Worm (Caenorhabditis elegans): ENCODE data around the gene ugt-60.

Gene ugt-60

DNA sequence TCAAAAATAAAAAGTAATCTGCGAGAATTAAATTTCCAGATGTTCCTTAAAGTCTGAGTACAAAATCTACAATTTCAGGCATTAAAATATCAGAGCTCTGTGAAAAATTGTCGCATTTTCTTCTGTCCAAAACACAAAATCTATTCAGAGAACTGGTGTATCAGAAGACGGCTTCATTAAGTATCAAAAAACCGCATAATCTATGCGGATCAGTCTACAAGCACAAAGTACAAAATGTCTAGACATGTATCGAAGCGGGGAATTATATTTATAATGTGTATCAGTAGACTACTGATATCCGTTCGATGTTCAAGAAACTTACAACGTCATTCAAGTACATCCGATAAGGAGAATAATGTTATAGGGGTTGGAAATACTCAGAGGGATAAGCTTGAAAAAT is 9.3 kb downstream of the ugt-60 start:
- TF ChIP-seq W03F9.2 (tag; optimal IDR thresholded peaks at IDR 0.05) (no peak), him-1 (tag; optimal IDR thresholded peaks at IDR 0.05) (no peak), dao-5 (tag; optimal IDR thresholded peaks at IDR 0.05) (no peak)

DNA sequence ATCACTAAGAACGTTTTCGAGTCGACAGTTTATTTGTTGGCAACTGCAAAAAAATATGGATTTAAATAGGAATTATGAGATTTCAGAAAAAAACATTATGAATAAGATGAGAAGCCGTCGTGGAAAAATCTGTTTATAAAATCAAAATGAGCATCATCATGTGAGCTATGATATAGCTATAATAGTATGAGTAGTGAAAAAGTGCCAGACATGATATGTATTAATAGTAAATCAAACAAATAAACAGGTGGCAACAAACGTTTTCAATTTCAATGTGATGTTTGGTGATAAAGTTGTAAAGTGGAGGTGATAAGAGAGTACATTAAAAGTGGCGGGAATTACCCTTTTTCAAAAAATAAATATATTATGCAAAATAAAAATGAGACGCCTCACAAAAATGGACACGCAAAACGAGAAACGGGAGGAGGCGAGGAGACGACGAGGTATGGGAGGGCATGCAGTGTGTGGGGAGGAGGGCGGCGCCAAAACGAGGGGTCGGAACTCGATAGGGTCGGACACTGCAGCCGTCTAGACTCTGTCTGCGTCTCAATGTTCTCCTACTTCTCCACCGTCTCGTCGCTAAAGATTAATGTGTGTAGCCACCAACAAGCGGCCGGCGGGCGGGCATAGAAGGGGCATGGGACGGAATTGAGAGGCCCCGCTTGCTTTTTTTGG is 11.1 kb downstream of the ugt-60 start, which contains the start of gene C07A9.9:
Gene C07A9.9 (minus strand): TSS at position 51 of the 675 bp plus-strand sequence.
- peak; percentile 91 for TF ChIP-seq him-1 (tag; optimal IDR thresholded peaks at IDR 0.05)
- TF ChIP-seq W03F9.2 (tag; optimal IDR thresholded peaks at IDR 0.05), result no peak

DNA sequence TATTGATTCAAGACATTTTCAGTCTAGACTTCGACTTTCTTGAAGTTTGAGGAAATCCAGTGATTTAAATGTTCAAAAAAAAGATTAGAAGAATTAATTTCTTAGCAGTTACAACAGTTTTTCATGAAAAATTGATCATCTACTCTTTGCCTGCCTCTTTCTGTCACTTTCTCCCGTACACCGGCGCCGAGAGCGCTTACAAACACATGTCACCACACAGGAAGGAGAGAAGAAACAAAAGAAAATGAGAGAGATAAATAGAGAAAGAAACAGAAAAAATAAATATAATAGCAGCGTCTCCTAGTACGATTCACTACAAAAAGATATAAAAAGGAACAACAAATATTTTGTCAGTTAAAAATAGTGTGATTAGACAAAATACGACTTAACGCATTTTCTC is 12.2 kb downstream of the ugt-60 start:
- TF ChIP-seq dao-5 (tag; optimal IDR thresholded peaks at IDR 0.05) (no peak), W03F9.2 (tag; optimal IDR thresholded peaks at IDR 0.05) (no peak)

DNA sequence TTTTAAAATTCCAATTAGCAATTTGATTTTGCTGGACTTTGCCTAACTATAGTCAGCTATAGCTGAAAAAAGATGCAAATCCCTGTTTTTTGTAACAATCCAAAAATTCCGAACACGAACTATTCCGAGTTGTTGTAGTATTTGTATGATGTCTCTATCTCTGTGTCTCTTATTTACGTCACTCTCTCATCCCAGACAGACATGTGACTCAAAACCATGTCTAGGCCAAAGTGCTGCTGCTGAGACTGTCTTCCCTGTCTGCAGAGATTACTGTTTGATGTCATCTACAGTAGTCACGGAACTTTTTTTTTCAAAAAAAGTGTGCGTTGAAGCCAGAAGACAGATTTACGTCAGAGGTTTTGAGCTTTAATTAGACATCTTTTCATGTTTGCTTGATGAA is 12.6 kb downstream of the ugt-60 start:
- no peak for TF ChIP-seq him-1 (tag; optimal IDR thresholded peaks at IDR 0.05)
- TF ChIP-seq dao-5 (tag; optimal IDR thresholded peaks at IDR 0.05), result no peak
- no peak for TF ChIP-seq W03F9.2 (tag; optimal IDR thresholded peaks at IDR 0.05)

DNA sequence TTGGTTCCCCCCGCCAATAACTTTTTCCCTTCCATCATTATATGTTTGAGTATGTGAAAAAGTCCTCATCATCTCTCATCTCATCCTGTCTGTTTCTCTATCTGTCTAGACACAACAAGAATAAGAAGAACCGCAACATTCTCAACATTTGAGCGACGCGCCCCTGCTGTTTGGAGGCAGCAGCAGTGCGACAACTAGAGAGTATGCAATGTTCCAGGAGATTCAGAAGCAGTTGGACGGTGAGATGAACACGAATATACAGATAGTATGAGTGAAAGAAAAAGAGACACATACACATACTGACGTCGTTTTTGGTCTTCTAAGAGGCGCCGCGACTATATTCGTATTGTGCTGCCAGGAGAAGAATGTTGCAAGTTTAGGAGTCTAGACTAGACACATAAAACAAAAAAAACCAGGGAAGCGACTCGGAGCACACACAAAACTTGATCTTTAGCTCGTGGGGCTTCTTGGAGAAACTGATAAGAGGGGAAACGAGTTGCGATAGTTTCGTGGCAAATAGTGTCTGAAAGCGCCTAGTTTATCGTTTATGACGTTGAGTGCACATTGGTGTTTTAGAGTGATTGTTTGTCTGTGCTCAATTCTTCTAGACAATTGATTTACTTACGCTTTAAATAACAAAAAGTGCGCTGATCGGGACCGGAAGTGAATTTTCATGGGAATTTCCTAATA is 13.2 kb downstream of the ugt-60 start:
- TF ChIP-seq dao-5 (tag; optimal IDR thresholded peaks at IDR 0.05), result no peak

DNA sequence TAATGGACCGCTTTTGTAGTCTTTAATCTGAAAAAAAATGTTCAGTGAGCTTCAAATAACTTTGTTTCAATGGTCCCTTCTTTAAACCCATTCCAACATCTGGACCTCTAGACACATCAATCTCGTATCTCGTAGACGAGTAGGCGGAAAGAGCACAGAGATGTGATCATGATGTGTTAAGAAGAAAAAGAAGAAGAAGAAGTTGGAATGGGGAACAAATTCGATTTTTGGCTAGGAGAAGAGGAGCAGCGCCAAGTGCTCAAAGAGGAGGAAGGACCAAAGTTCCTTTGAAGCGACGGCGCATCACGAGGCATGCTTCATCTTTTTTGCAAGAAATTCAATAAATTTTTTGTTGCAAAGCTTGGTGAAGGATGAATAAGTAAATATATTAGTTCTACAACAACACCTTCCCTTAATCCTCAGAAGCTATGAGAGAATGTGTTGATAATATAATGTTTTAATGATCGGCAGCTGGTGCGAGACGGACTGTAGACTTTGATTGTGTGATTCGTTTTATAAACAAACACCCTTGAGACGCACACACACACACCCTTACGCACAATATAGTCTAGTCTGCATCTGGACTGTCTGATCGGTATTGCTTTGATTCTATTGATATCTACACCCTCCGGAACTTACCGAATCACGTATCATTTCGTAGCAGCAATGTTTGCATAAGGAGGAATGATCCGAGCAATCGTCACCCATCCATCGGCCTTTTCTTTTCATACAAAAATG is 14.2 kb downstream of the ugt-60 start:
- no peak for TF ChIP-seq dao-5 (tag; optimal IDR thresholded peaks at IDR 0.05)
- peak; percentile 21 for TF ChIP-seq him-1 (tag; optimal IDR thresholded peaks at IDR 0.05)
- TF ChIP-seq W03F9.2 (tag; optimal IDR thresholded peaks at IDR 0.05), result no peak

DNA sequence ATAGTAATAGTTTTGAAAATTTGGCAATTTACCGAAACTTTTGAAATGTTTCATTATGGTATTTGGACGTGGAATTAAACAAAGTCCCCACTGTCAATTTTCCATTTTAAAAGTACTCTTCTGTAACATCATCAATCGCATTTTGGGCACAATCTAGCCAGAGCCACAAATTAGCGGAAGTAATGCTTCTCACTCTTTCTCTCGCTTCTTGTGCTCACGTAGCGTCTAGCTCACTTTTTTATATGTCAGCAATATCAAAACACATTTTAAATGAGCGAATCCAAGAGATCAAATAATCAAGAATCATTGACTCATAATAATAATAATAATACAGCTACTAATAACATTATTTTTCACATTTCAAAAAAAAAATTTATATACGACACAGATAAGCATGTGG is 14.9 kb downstream of the ugt-60 start:
- TF ChIP-seq W03F9.2 (tag; optimal IDR thresholded peaks at IDR 0.05), result no peak
- TF ChIP-seq him-1 (tag; optimal IDR thresholded peaks at IDR 0.05), result no peak
- TF ChIP-seq dao-5 (tag; optimal IDR thresholded peaks at IDR 0.05), result no peak

DNA sequence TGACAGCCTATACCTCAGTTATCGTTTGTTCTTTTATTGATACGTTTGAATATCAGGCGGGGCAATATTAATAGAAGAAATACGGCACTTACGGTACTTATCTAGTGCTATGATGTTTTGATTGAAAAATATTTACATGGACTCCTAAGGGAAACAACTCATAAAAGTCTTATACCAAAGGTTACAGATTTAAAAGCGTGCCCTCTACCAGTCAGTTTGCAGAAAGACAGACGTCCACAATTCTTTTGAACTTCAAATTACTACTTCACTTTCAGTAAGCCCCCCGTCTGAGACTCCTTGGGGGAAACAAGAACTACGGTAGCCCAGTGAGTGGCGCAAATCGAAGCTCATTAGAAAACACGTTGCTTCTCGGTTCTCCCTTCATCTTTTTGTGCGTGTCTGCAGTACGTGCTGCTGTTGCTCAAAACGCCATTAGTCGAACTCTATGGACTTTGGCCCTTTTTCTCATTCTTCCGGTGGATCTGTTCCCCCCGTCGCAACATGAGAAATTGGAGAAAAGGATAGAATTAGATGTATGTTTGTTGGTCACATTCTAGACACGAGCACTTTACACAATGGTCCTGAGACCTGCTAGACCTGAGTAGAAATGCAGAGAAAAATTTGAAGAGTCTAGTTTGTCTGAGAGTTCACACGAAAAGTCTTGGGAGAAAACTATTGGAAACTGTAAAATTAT is 16.4 kb downstream of the ugt-60 start:
- TF ChIP-seq him-1 (tag; optimal IDR thresholded peaks at IDR 0.05) (no peak), W03F9.2 (tag; optimal IDR thresholded peaks at IDR 0.05) (no peak), dao-5 (tag; optimal IDR thresholded peaks at IDR 0.05) (no peak)

DNA sequence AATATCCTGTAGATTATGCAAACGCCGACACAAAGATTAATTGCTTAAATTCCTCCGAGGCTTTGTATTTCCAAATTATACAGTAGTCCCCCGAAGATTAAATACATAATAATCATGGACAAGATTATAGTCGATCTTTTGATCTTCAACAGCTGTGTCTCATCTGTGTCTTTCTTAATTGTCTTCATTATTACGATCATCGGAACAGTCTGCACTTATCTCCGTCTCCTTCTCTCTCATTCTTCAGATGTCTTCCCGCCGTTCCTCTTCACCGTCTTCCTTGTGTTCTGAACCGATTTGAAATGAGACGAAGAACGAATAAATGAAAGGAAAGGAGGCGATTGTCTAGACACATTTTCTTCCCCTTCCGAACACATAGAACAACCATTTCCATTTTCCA is 17.7 kb downstream of the ugt-60 start:
- TF ChIP-seq dao-5 (tag; optimal IDR thresholded peaks at IDR 0.05) (no peak), W03F9.2 (tag; optimal IDR thresholded peaks at IDR 0.05) (no peak), him-1 (tag; optimal IDR thresholded peaks at IDR 0.05) (no peak)

DNA sequence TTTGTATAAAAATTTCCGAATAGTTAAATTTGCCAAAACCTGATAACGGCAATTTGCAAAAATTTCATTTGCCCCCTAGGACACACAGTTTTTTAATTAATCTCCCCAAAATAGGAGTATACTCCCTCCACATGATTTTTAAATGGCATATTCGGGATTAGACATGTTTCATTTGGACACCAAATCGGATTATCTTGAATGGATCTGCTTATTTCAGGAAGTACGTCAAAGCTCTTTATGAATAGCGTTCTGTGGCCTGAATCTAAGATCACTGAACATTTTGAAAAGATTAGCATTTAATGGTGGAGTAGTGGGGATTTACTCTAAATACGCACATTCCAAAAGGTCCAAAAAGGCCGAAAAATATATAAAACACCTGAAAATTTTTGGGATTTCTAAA is 20.3 kb downstream of the ugt-60 start:
- TF ChIP-seq W03F9.2 (tag; optimal IDR thresholded peaks at IDR 0.05) (no peak), him-1 (tag; optimal IDR thresholded peaks at IDR 0.05) (no peak), dao-5 (tag; optimal IDR thresholded peaks at IDR 0.05) (no peak)

DNA sequence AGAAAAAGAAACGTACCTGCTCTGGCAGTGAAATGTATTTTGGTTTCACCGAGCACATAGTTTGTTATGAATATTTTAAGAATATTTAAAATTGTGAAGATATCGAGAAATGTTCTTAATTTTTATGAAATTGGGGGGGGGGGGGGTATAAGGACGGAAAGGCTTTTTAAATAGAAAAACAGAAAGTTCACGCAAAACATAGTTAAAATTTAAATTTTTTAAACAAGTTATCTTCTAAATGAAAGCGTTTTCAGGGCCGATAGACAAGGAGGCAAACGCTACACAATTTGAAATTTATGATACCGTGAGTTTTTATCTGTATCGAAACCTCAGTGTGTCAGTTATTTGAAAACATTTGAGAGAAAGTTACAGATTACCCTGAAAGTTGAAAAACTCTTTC is 23.0 kb downstream of the ugt-60 start, which contains the start of gene C15H7.4:
Gene C15H7.4 (minus strand): TSS at position 101 of the 400 bp plus-strand sequence.
- no peak for TF ChIP-seq W03F9.2 (tag; optimal IDR thresholded peaks at IDR 0.05)
- TF ChIP-seq him-1 (tag; optimal IDR thresholded peaks at IDR 0.05), result no peak
- TF ChIP-seq dao-5 (tag; optimal IDR thresholded peaks at IDR 0.05), result no peak

DNA sequence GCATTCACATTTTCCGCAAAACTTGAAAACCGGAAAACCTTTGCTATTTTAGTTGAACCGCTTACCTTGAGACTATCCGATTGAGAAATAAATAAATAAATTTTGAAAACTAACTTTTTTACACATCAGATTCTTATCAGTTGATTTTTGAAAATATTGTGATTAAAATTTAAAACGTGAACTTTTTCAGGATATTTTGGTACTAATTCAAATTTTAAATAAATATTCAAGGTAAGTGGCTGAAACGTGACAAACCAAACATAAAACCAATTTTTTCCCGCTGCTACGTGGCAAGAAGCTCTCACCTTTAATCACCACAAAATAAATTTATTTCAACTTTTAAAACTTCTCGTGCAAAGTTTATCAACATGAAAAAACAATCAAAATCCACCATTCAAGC is 27.0 kb downstream of the ugt-60 start, which contains the start of gene C15H7.3:
Gene C15H7.3 (minus strand): TSS at position 101 of the 400 bp plus-strand sequence.
- TF ChIP-seq dao-5 (tag; optimal IDR thresholded peaks at IDR 0.05), result no peak
- TF ChIP-seq him-1 (tag; optimal IDR thresholded peaks at IDR 0.05), result no peak
- TF ChIP-seq W03F9.2 (tag; optimal IDR thresholded peaks at IDR 0.05), result no peak

DNA sequence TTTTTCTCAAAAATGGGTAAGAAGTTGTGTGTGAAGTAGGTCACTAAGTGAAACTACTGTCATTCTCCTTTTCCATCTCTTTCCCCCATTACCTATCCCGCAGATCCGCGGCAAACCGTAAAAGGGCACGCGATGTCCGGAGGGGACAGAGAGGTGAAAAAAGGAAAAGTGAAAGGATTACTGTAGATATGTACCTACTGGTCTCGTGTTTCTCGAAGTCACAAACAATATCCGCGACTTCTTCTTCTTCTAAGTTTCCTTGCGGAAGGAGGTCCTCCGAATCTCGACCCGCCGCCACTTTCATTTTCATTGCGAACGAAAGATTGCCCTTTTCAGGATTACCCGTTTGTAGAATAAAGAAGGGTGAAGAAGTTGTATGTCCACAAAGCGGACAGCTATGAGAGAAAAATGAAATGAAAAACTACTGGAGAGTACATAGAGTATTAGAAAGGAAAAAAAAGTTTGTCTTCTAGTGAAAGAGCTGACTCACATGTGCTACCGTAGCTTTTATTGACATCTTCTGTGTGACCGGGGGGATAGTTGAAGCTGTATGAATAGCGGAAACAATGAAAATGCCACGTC is 32.3 kb downstream of the ugt-60 start:
- TF ChIP-seq dao-5 (tag; optimal IDR thresholded peaks at IDR 0.05) (no peak), him-1 (tag; optimal IDR thresholded peaks at IDR 0.05) (no peak), W03F9.2 (tag; optimal IDR thresholded peaks at IDR 0.05) (no peak)

All from whole organism, L4/young adult.